Worm (Caenorhabditis elegans) whole organism, L4 larva: ENCODE measurements around the gene gst-32.

ENCODE experiments used
- F26F4.8 ChIP-seq: fragments of 200-800 bp; sonication (Bioruptor generic); conservative IDR thresholded peaks from 2 replicates; pipeline ENCODE4 v1.3.6; 2022; ENCODE audit warnings: missing genetic modification characterization, missing compliant biosample characterization
- F49E8.2 ChIP-seq: sonication (generic microtip); optimal IDR thresholded peaks from 2 replicates; lab custom pipeline; 2016; ENCODE audit warnings: missing compliant biosample characterization, mild to moderate bottlenecking, missing genetic modification characterization, borderline replicate concordance
- R02D3.7 ChIP-seq: fragments of 150-350 bp; sonication (generic microtip); optimal IDR thresholded peaks from 3 replicates; lab custom pipeline; 2014; ENCODE audit warnings: missing biosample characterization, missing genetic modification characterization
- T20F7.1 ChIP-seq: fragments of 200-800 bp; sonication (Bioruptor generic); optimal IDR thresholded peaks from 2 replicates; lab custom pipeline; 2018; ENCODE audit warnings: mild to moderate bottlenecking, missing genetic modification characterization, missing compliant biosample characterization
- Y105C5A.15 ChIP-seq: fragments of 200-800 bp; sonication (Bioruptor generic); IDR thresholded peaks from 2 replicates; pipeline ENCODE4 v1.3.6; 2022; ENCODE audit warnings: missing genetic modification characterization, missing compliant biosample characterization
- arid-1 ChIP-seq: fragments of 200-800 bp; sonication (Bioruptor generic); conservative IDR thresholded peaks from 2 replicates; pipeline ENCODE4 v1.3.6; 2022; ENCODE audit warnings: missing genetic modification reagents, missing genetic modification characterization, missing compliant biosample characterization
- ceh-44 ChIP-seq: fragments of 200-800 bp; sonication (Bioruptor generic); IDR thresholded peaks from 2 replicates; pipeline ENCODE4 v1.3.6; 2022; ENCODE audit warnings: missing genetic modification reagents, missing genetic modification characterization, missing compliant biosample characterization
- ces-1 ChIP-seq: fragments of 150-350 bp; sonication (generic microtip); optimal IDR thresholded peaks from 4 replicates; lab custom pipeline; 2014; ENCODE audit warnings: missing biosample characterization, missing genetic modification reagents, missing genetic modification characterization
- daf-16 ChIP-seq, 3 experiments: sonication (generic microtip); optimal IDR thresholded peaks; 2 replicates each; lab custom pipeline; 2016 to 2017; ENCODE audit warnings: missing genetic modification characterization in 3 of 3, missing genetic modification reagents in 3 of 3, mild to moderate bottlenecking in 2 of 3, missing compliant biosample characterization in 2 of 3, missing biosample characterization in 1 of 3, moderate library complexity in 1 of 3
- egl-43 ChIP-seq: fragments of 200-800 bp; sonication (Bioruptor generic); IDR thresholded peaks from 2 replicates; pipeline ENCODE4 v1.3.6; 2022; ENCODE audit warnings: missing genetic modification reagents, missing genetic modification characterization, missing compliant biosample characterization
- fkh-10 ChIP-seq: fragments of 150-350 bp; optimal IDR thresholded peaks from 2 replicates; lab custom pipeline; 2014; ENCODE audit warnings: missing biosample characterization, missing genetic modification reagents, missing genetic modification characterization
- hlh-30 ChIP-seq: sonication (generic microtip); optimal IDR thresholded peaks from 2 replicates; lab custom pipeline; 2017; ENCODE audit warnings: antibody characterized with exemption, mild to moderate bottlenecking, missing genetic modification characterization, missing compliant biosample characterization; ENCODE audit not compliant: insufficient read depth
- lim-7 ChIP-seq: fragments of 200-800 bp; sonication (Bioruptor generic); IDR thresholded peaks from 2 replicates; pipeline ENCODE4 v1.3.6; 2022; ENCODE audit warnings: missing genetic modification characterization, missing compliant biosample characterization
- lin-1 ChIP-seq: fragments of 200-800 bp; sonication (Bioruptor generic); IDR thresholded peaks from 2 replicates; pipeline ENCODE4 v1.3.6; 2022; ENCODE audit warnings: missing genetic modification reagents, missing genetic modification characterization, missing compliant biosample characterization
- lin-39 ChIP-seq: fragments of 150-350 bp; optimal IDR thresholded peaks from 2 replicates; lab custom pipeline; 2014; ENCODE audit warnings: missing biosample characterization, missing genetic modification reagents, missing genetic modification characterization
- lir-3 ChIP-seq: sonication (generic microtip); optimal IDR thresholded peaks from 2 replicates; lab custom pipeline; 2016; ENCODE audit warnings: mild to moderate bottlenecking, missing genetic modification characterization, missing compliant biosample characterization
- madf-9 ChIP-seq: fragments of 200-800 bp; sonication (Bioruptor generic); conservative IDR thresholded peaks from 2 replicates; pipeline ENCODE4 v1.3.6; 2022; ENCODE audit warnings: missing genetic modification reagents, missing genetic modification characterization, missing compliant biosample characterization
- mep-1 ChIP-seq: fragments of 150-350 bp; sonication (generic microtip); optimal IDR thresholded peaks from 3 replicates; lab custom pipeline; 2014; ENCODE audit warnings: missing biosample characterization, missing genetic modification characterization
- mes-2 ChIP-seq: sonication (generic microtip); optimal IDR thresholded peaks from 2 replicates; lab custom pipeline; 2016; ENCODE audit warnings: missing genotype, mild to moderate bottlenecking, missing genetic modification characterization, missing compliant biosample characterization; ENCODE audit not compliant: poor library complexity, severe bottlenecking
- nhr-102 ChIP-seq: sonication (generic microtip); optimal IDR thresholded peaks from 2 replicates; lab custom pipeline; 2016; ENCODE audit warnings: mild to moderate bottlenecking, missing genetic modification characterization, moderate library complexity, missing compliant biosample characterization
- nhr-11 ChIP-seq: fragments of 150-350 bp; optimal IDR thresholded peaks from 2 replicates; lab custom pipeline; 2014; ENCODE audit warnings: missing biosample characterization, missing genetic modification characterization
- nhr-111 ChIP-seq: fragments of 200-800 bp; sonication (Bioruptor generic); optimal IDR thresholded peaks from 2 replicates; lab custom pipeline; 2018; ENCODE audit warnings: mild to moderate bottlenecking, missing genetic modification characterization, missing compliant biosample characterization
- nhr-42 ChIP-seq: fragments of 200-800 bp; sonication (Bioruptor generic); IDR thresholded peaks from 2 replicates; pipeline ENCODE4 v1.3.6; 2022; ENCODE audit warnings: missing genetic modification characterization, missing compliant biosample characterization
- nhr-76 ChIP-seq: fragments of 150-350 bp; optimal IDR thresholded peaks from 2 replicates; lab custom pipeline; 2014; ENCODE audit warnings: missing biosample characterization, missing genetic modification characterization
- php-3 ChIP-seq: fragments of 200-800 bp; sonication (Bioruptor generic); IDR thresholded peaks from 2 replicates; pipeline ENCODE4 v1.3.6; 2022; ENCODE audit warnings: missing genetic modification reagents, missing genetic modification characterization, missing compliant biosample characterization
- pqm-1 ChIP-seq: sonication (generic microtip); optimal IDR thresholded peaks from 2 replicates; lab custom pipeline; 2017; ENCODE audit warnings: missing biosample characterization, missing genetic modification characterization
- rbr-2 ChIP-seq: sonication (generic microtip); optimal IDR thresholded peaks from 2 replicates; lab custom pipeline; 2016; ENCODE audit warnings: missing genotype, missing genetic modification characterization, missing compliant biosample characterization
- set-16 ChIP-seq: fragments of 200-800 bp; sonication (Bioruptor generic); IDR thresholded peaks from 2 replicates; pipeline ENCODE4 v1.3.6; 2022; ENCODE audit warnings: missing genetic modification reagents, missing genetic modification characterization, missing compliant biosample characterization
- spr-1 ChIP-seq: sonication (generic microtip); optimal IDR thresholded peaks from 2 replicates; lab custom pipeline; 2016; ENCODE audit warnings: mild to moderate bottlenecking, missing genetic modification characterization, missing compliant biosample characterization
- spr-3 ChIP-seq: fragments of 200-800 bp; sonication (Bioruptor generic); optimal IDR thresholded peaks from 2 replicates; lab custom pipeline; 2018; ENCODE audit warnings: mild to moderate bottlenecking, missing genetic modification characterization, missing compliant biosample characterization
- unc-39 ChIP-seq: sonication (generic microtip); optimal IDR thresholded peaks from 2 replicates; lab custom pipeline; 2017; ENCODE audit warnings: missing biosample characterization, missing genetic modification characterization
- vab-7 ChIP-seq: fragments of 200-800 bp; sonication (Bioruptor generic); IDR thresholded peaks from 2 replicates; pipeline ENCODE4 v1.3.6; 2022; ENCODE audit warnings: missing genetic modification reagents, missing genetic modification characterization, missing compliant biosample characterization
- zfp-2 ChIP-seq: sonication (generic microtip); optimal IDR thresholded peaks from 2 replicates; lab custom pipeline; 2016; ENCODE audit warnings: mild to moderate bottlenecking, missing genetic modification characterization, missing compliant biosample characterization
- zfp-3 ChIP-seq: fragments of 200-800 bp; sonication (Bioruptor generic); conservative IDR thresholded peaks from 2 replicates; pipeline ENCODE4 v1.3.6; 2022; ENCODE audit warnings: missing genetic modification reagents, missing genetic modification characterization, missing compliant biosample characterization
- zip-11 ChIP-seq: fragments of 200-800 bp; sonication (Bioruptor generic); IDR thresholded peaks from 2 replicates; pipeline ENCODE4 v1.3.6; 2022; ENCODE audit warnings: missing genetic modification characterization, missing compliant biosample characterization
- ztf-11 ChIP-seq: fragments of 150-350 bp; optimal IDR thresholded peaks from 2 replicates; lab custom pipeline; 2014; ENCODE audit warnings: missing biosample characterization, missing genetic modification characterization

The gst-32 gene

ce11 chrII:15212260-15212914, 34.0 kb upstream of the gst-32 start (continued):
- TF ChIP-seq T20F7.1 (GFP tag; lab: Kevin White, UChicago) (no peak), fkh-10 (GFP tag; lab: Kevin White, UChicago) (no peak), zip-11 (GFP tag; lab: Robert Waterston, UW) (no peak), lir-3 (tag; lab: Kevin White, UChicago) (no peak), set-16 (GFP tag; lab: Robert Waterston, UW) (peak; percentile 12; the same call in 1 of the 2 replicates), nhr-102 (tag; lab: Kevin White, UChicago) (no peak), mep-1 (peak; percentile 54), pqm-1 (tag; lab: Kevin White, UChicago) (no peak), Y105C5A.15 (GFP tag; lab: Robert Waterston, UW) (no peak), nhr-76 (no peak), daf-16 (GFP tag; optimal IDR thresholded peaks at IDR 0.05; lab: Kevin White, UChicago) (no peak), daf-16 (tag; optimal IDR thresholded peaks at IDR 0.05; lab: Kevin White, UChicago) (no peak), hlh-30 (tag; lab: Kevin White, UChicago) (peak; percentile 71), R02D3.7 (tag; lab: Kevin White, UChicago) (no peak), lin-39 (tag; lab: Kevin White, UChicago) (no peak)

DNA sequence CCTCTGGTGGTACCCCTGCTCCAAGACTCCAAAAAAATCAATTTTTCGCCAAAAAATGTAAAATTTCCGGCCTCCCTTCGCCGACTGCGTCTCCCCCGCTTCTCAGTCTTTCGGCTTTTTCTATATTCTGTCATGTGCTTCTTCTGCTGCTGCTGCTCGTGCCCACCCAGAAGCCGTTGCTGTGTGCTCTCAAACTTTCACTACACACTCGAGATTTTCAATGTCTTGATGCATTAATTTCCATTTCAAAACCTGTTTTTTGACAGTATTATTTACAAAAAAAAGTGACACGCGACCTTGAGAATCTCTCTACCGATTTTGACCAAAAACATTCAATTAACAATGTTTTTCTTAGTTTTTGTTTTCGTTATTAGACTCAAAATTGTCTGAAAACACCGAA, 30.9 kb upstream of the gst-32 start:
- no peak for TF ChIP-seq nhr-11 (tag; lab: Kevin White, UChicago)
- TF ChIP-seq mes-2 (tag; lab: Kevin White, UChicago), result peak; percentile 31
- 0 out of 2 replicates have a peak, but pooled peaks have one; percentile 48 for TF ChIP-seq egl-43 (GFP tag; lab: Robert Waterston, UW)
- peak; percentile 80 for TF ChIP-seq hlh-30 (tag; lab: Kevin White, UChicago)
- no peak for TF ChIP-seq lim-7 (GFP tag; lab: Robert Waterston, UW)

ce11 chrII:15208874-15209273, 30.5 kb upstream of the gst-32 start:
- TF ChIP-seq nhr-111 (GFP tag; lab: Kevin White, UChicago) (no peak), php-3 (GFP tag; lab: Robert Waterston, UW) (no peak), lim-7 (GFP tag; lab: Robert Waterston, UW) (no peak), madf-9 (GFP tag; lab: Robert Waterston, UW) (no peak), F26F4.8 (no peak), ceh-44 (no peak), lin-1 (no peak), spr-1 (no peak), spr-3 (GFP tag; lab: Kevin White, UChicago) (no peak), ces-1 (GFP tag; lab: Kevin White, UChicago) (no peak), ztf-11 (tag; lab: Kevin White, UChicago) (no peak), mep-1 (no peak), arid-1 (GFP tag; lab: Robert Waterston, UW) (no peak), zfp-3 (GFP tag; lab: Robert Waterston, UW) (no peak), unc-39 (tag; lab: Kevin White, UChicago) (no peak), zfp-2 (tag; lab: Kevin White, UChicago) (no peak), nhr-42 (GFP tag; lab: Robert Waterston, UW) (no peak), vab-7 (GFP tag; lab: Robert Waterston, UW) (no peak), rbr-2 (tag; lab: Kevin White, UChicago) (no peak), F49E8.2 (tag; lab: Kevin White, UChicago) (no peak)
